Worm (Caenorhabditis elegans) whole organism, mixed stage, embryonic: Measurements from ENCODE around the gene F32A11.1.

Experiments used
- elt-1 ChIP-seq: sonication (generic microtip); optimal IDR thresholded peaks from 2 replicates; lab custom pipeline; 2017; ENCODE audit warnings: missing genetic modification characterization, mild to moderate bottlenecking, missing compliant biosample characterization, antibody characterized with exemption, moderate library complexity, borderline replicate concordance; ENCODE audit not compliant: insufficient read depth
- elt-3 ChIP-seq: fragments of 150-350 bp; optimal IDR thresholded peaks from 2 replicates; lab custom pipeline; 2014; ENCODE audit warnings: missing biosample characterization, missing genetic modification characterization
- lin-13 ChIP-seq: fragments of 150-350 bp; optimal IDR thresholded peaks from 2 replicates; lab custom pipeline; 2014; ENCODE audit warnings: missing biosample characterization, missing genetic modification characterization
- lsy-2 ChIP-seq: fragments of 150-350 bp; optimal IDR thresholded peaks from 2 replicates; lab custom pipeline; 2014; ENCODE audit warnings: missing biosample characterization, missing genetic modification characterization
- nhr-12 ChIP-seq: fragments of 150-350 bp; optimal IDR thresholded peaks from 2 replicates; lab custom pipeline; 2014; ENCODE audit warnings: missing biosample characterization, missing genetic modification characterization
- nhr-237 ChIP-seq: fragments of 150-350 bp; optimal IDR thresholded peaks from 2 replicates; lab custom pipeline; 2014; ENCODE audit warnings: missing biosample characterization, missing genetic modification characterization
- nhr-76 ChIP-seq: sonication (generic microtip); optimal IDR thresholded peaks from 2 replicates; lab custom pipeline; 2017; ENCODE audit warnings: missing biosample characterization, missing genetic modification characterization
- unc-120 ChIP-seq: sonication (generic microtip); optimal IDR thresholded peaks from 2 replicates; lab custom pipeline; 2017; ENCODE audit warnings: missing genetic modification characterization, missing compliant biosample characterization; ENCODE audit not compliant: poor library complexity, severe bottlenecking

DNA sequence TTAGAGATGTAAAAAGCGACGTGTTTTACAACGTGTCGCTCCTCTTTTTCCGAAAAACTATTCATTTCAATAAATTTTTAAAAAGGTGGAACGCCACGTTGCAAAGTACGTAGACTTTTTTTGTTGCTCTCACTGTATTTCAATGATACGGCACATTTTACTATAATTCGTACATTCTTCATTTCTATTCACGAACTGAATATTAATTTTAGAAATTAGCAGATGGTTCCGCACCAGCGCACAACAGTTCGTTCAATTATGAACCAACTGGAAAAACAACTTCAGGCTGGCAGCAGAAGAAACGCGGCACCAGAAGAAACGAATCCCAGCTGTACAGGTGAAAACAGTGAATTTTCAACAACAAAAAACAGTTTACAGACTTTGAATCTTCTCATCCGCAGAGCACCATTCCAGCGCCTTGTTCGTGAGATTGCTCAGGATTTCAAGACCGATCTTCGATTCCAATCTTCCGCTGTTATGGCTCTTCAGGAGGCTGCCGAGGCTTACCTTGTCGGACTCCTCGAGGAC lies 26.2 kb downstream of the F32A11.1 start, which contains the start of the genes W09H1.4 and his-73:
- no peak for TF ChIP-seq nhr-76
- TF ChIP-seq lsy-2 (tag; lab: Kevin White, UChicago) = no peak
- TF ChIP-seq elt-1 (tag; lab: Kevin White, UChicago) = no peak
- no peak for TF ChIP-seq nhr-12 (tag; lab: Kevin White, UChicago)
- no peak for TF ChIP-seq lin-13 (tag; lab: Kevin White, UChicago)
- TF ChIP-seq unc-120 (tag; lab: Kevin White, UChicago) = no peak
- no peak for TF ChIP-seq elt-3 (tag; lab: Kevin White, UChicago)
- no peak for TF ChIP-seq nhr-237 (tag; lab: Kevin White, UChicago)
